Fruit fly (Drosophila melanogaster): ENCODE measurements around the gene CG43610.

DNA sequence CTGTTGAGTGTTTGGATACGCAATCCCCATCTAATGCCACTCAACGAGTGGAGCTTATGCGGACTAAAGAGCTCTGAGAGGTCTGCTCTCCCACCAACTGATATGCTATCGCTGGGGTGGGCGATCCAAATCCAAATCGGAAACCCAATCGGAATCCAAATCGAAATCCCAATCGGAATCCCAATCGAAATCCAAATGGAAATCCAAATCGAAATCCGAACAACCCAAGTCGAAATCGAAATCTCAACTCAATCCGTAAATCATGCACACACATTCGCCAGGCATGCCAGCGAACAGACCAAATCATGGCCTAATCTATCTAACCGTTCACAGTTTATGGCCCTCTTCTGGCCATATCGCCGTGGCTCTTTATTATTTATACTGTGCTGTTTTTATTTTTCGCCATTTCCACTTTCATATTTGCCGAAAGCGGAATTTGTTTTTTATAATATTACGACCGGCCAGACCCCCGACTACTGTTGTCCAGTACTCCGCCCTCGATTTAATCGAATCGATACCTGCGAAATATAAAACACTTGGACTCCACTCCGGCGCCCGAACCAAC lies 28.6 kb downstream of the CG43610 start:
- TF ChIP-seq CTCF (optimal IDR thresholded peaks at IDR 0.05) (no peak), CG8478 (optimal IDR thresholded peaks at IDR 0.05) (no peak)
